Worm (Caenorhabditis elegans) whole organism, L2 larva: Measurements from ENCODE around the gene dyf-19.

Source experiments
- C34F6.9 ChIP-seq: fragments of 150-350 bp; optimal IDR thresholded peaks from 2 replicates; lab custom pipeline; 2014; ENCODE audit warnings: missing biosample characterization, missing genetic modification characterization
- F13H6.1 ChIP-seq: sonication (generic microtip); optimal IDR thresholded peaks from 2 replicates; lab custom pipeline; 2016; ENCODE audit warnings: missing genetic modification characterization, missing compliant biosample characterization
- R02D3.7 ChIP-seq: fragments of 150-350 bp; optimal IDR thresholded peaks from 2 replicates; lab custom pipeline; 2014; ENCODE audit warnings: missing biosample characterization, missing genetic modification characterization
- Y55F3AM.14 ChIP-seq: fragments of 200-800 bp; sonication (Bioruptor generic); optimal IDR thresholded peaks from 2 replicates; lab custom pipeline; 2018; ENCODE audit warnings: mild to moderate bottlenecking, missing genetic modification characterization, missing compliant biosample characterization
- ZK546.5 ChIP-seq: sonication (generic microtip); optimal IDR thresholded peaks from 2 replicates; lab custom pipeline; 2017; ENCODE audit warnings: missing biosample characterization, missing genetic modification characterization
- alr-1 ChIP-seq: fragments of 150-350 bp; optimal IDR thresholded peaks from 2 replicates; lab custom pipeline; 2014; ENCODE audit warnings: missing biosample characterization, missing genetic modification characterization
- aly-2 ChIP-seq: fragments of 150-350 bp; optimal IDR thresholded peaks from 2 replicates; lab custom pipeline; 2014; ENCODE audit warnings: missing biosample characterization, missing genetic modification characterization
- ama-1 ChIP-seq: fragments of 150-350 bp; optimal IDR thresholded peaks from 2 replicates; lab custom pipeline; 2018; ENCODE audit warnings: inconsistent platforms
- blmp-1 ChIP-seq: sonication (generic microtip); optimal IDR thresholded peaks from 2 replicates; lab custom pipeline; 2017; ENCODE audit warnings: missing genetic modification characterization, mild to moderate bottlenecking, missing compliant biosample characterization, antibody characterized with exemption, moderate library complexity; ENCODE audit not compliant: insufficient read depth
- ceh-16 ChIP-seq: fragments of 150-350 bp; optimal IDR thresholded peaks from 2 replicates; lab custom pipeline; 2014; ENCODE audit warnings: missing biosample characterization, missing genetic modification characterization
- ceh-82 ChIP-seq: fragments of 150-350 bp; optimal IDR thresholded peaks from 2 replicates; lab custom pipeline; 2014; ENCODE audit warnings: missing biosample characterization, missing genetic modification characterization
- dmd-4 ChIP-seq: sonication (generic microtip); optimal IDR thresholded peaks from 2 replicates; lab custom pipeline; 2017; ENCODE audit warnings: missing biosample characterization, missing genetic modification characterization
- egl-27 ChIP-seq: sonication (generic microtip); optimal IDR thresholded peaks from 3 replicates; lab custom pipeline; 2017; ENCODE audit warnings: missing biosample characterization, missing genetic modification reagents, missing genetic modification characterization
- elt-1 ChIP-seq: fragments of 150-350 bp; optimal IDR thresholded peaks from 2 replicates; lab custom pipeline; 2014; ENCODE audit warnings: missing biosample characterization, missing genetic modification characterization
- elt-3 ChIP-seq: sonication (generic microtip); optimal IDR thresholded peaks from 2 replicates; lab custom pipeline; 2017; ENCODE audit warnings: missing biosample characterization, missing genetic modification characterization
- fos-1 ChIP-seq: fragments of 150-350 bp; optimal IDR thresholded peaks from 2 replicates; lab custom pipeline; 2014; ENCODE audit warnings: missing biosample characterization, missing genetic modification characterization
- gmeb-1 ChIP-seq: fragments of 150-350 bp; optimal IDR thresholded peaks from 2 replicates; lab custom pipeline; 2014; ENCODE audit warnings: missing biosample characterization, missing genetic modification characterization
- lin-11 ChIP-seq: fragments of 150-350 bp; sonication (generic microtip); optimal IDR thresholded peaks from 2 replicates; lab custom pipeline; 2014; ENCODE audit warnings: missing biosample characterization, missing genetic modification characterization, inconsistent platforms, mixed read lengths
- lin-13 ChIP-seq: fragments of 150-350 bp; optimal IDR thresholded peaks from 2 replicates; lab custom pipeline; 2014; ENCODE audit warnings: missing biosample characterization, missing genetic modification reagents, missing genetic modification characterization
- lsy-2 ChIP-seq, 2 experiments: fragments of 150-350 bp in 1 of 2; sonication (generic microtip) in 1 of 2; optimal IDR thresholded peaks; 2 replicates each; lab custom pipeline; 2014 to 2017; ENCODE audit warnings: missing biosample characterization in 2 of 2, missing genetic modification characterization in 2 of 2
- mab-5 ChIP-seq: fragments of 150-350 bp; optimal IDR thresholded peaks from 2 replicates; lab custom pipeline; 2014; ENCODE audit warnings: missing biosample characterization, missing genetic modification characterization
- mbf-1 ChIP-seq: sonication (generic microtip); optimal IDR thresholded peaks from 2 replicates; lab custom pipeline; 2017; ENCODE audit warnings: missing biosample characterization, missing genetic modification characterization
- mdl-1 ChIP-seq, 2 experiments: fragments of 150-350 bp in 1 of 2; sonication (generic microtip) in 1 of 2; optimal IDR thresholded peaks; 2 replicates each; lab custom pipeline; 2017; ENCODE audit warnings: missing biosample characterization in 2 of 2, missing genetic modification characterization in 2 of 2
- nhr-10 ChIP-seq: sonication (generic microtip); optimal IDR thresholded peaks from 2 replicates; lab custom pipeline; 2017; ENCODE audit warnings: missing biosample characterization, missing genetic modification characterization
- nhr-11 ChIP-seq: fragments of 150-350 bp; optimal IDR thresholded peaks from 2 replicates; lab custom pipeline; 2014; ENCODE audit warnings: missing biosample characterization, missing genetic modification characterization
- nhr-12 ChIP-seq: fragments of 150-350 bp; optimal IDR thresholded peaks from 2 replicates; lab custom pipeline; 2014; ENCODE audit warnings: missing biosample characterization, missing genetic modification characterization
- nhr-129 ChIP-seq: fragments of 150-350 bp; optimal IDR thresholded peaks from 2 replicates; lab custom pipeline; 2014; ENCODE audit warnings: missing biosample characterization, missing genetic modification characterization
- nhr-21 ChIP-seq: fragments of 150-350 bp; optimal IDR thresholded peaks from 2 replicates; lab custom pipeline; 2014; ENCODE audit warnings: missing biosample characterization, missing genetic modification characterization
- nhr-23 ChIP-seq: fragments of 150-350 bp; optimal IDR thresholded peaks from 2 replicates; lab custom pipeline; 2014; ENCODE audit warnings: missing biosample characterization, missing genetic modification reagents, missing genetic modification characterization
- nhr-237 ChIP-seq: fragments of 150-350 bp; optimal IDR thresholded peaks from 2 replicates; lab custom pipeline; 2014; ENCODE audit warnings: missing biosample characterization, missing genetic modification characterization
- nhr-25 ChIP-seq: fragments of 150-350 bp; sonication (generic microtip); optimal IDR thresholded peaks from 3 replicates; lab custom pipeline; 2014; ENCODE audit warnings: missing biosample characterization, missing genetic modification characterization
- nhr-6 ChIP-seq: fragments of 150-350 bp; optimal IDR thresholded peaks from 2 replicates; lab custom pipeline; 2014; ENCODE audit warnings: missing biosample characterization, missing genetic modification characterization
- nhr-77 ChIP-seq: fragments of 150-350 bp; optimal IDR thresholded peaks from 2 replicates; lab custom pipeline; 2014; ENCODE audit warnings: missing biosample characterization, missing genetic modification characterization
- peb-1 ChIP-seq: fragments of 150-350 bp; optimal IDR thresholded peaks from 2 replicates; lab custom pipeline; 2014; ENCODE audit warnings: missing biosample characterization, missing genetic modification characterization
- sem-4 ChIP-seq: fragments of 150-350 bp; optimal IDR thresholded peaks from 2 replicates; lab custom pipeline; 2014; ENCODE audit warnings: missing biosample characterization, missing genetic modification reagents, missing genetic modification characterization
- sma-3 ChIP-seq: sonication (generic microtip); optimal IDR thresholded peaks from 2 replicates; lab custom pipeline; 2016; ENCODE audit warnings: missing genetic modification reagents, missing genetic modification characterization, missing compliant biosample characterization
- sma-9 ChIP-seq, 2 experiments: fragments of 150-350 bp in 1 of 2; sonication (generic microtip) in 1 of 2; optimal IDR thresholded peaks; 2 replicates each; lab custom pipeline; 2014 to 2016; ENCODE audit warnings: missing genetic modification characterization in 2 of 2, mild to moderate bottlenecking in 1 of 2, missing biosample characterization in 1 of 2, missing compliant biosample characterization in 1 of 2, missing genetic modification reagents in 1 of 2, moderate library complexity in 1 of 2
- unc-55 ChIP-seq: fragments of 150-350 bp; sonication (generic microtip); optimal IDR thresholded peaks from 3 replicates; lab custom pipeline; 2014; ENCODE audit warnings: missing biosample characterization, missing genetic modification reagents, missing genetic modification characterization
- unc-62 ChIP-seq: fragments of 150-350 bp; optimal IDR thresholded peaks from 2 replicates; lab custom pipeline; 2014; ENCODE audit warnings: missing biosample characterization, missing genetic modification reagents, missing genetic modification characterization
- zag-1 ChIP-seq: fragments of 150-350 bp; optimal IDR thresholded peaks from 2 replicates; lab custom pipeline; 2014; ENCODE audit warnings: missing biosample characterization, missing genetic modification characterization
- ztf-11 ChIP-seq: sonication (generic microtip); optimal IDR thresholded peaks from 2 replicates; lab custom pipeline; 2017; ENCODE audit warnings: missing biosample characterization, missing genetic modification characterization
- ztf-4 ChIP-seq: fragments of 150-350 bp; optimal IDR thresholded peaks from 2 replicates; lab custom pipeline; 2014; ENCODE audit warnings: missing biosample characterization, missing genetic modification characterization

The dyf-19 gene

ce11 chrV:19610118-19610707, 14.6 kb upstream of the dyf-19 start:
- TF ChIP-seq Y55F3AM.14 (GFP tag; lab: Kevin White, UChicago), result peak; percentile 27
- TF ChIP-seq nhr-21 (tag; lab: Kevin White, UChicago), result no peak
- no peak for TF ChIP-seq peb-1

- TF ChIP-seq nhr-21 (tag; lab: Kevin White, UChicago) (peak; percentile 11), R02D3.7 (tag; lab: Kevin White, UChicago) (no peak), fos-1 (no peak), ztf-11 (tag; lab: Kevin White, UChicago) (no peak), lin-11 (tag; lab: Kevin White, UChicago) (no peak), ama-1 (peak; percentile 21), blmp-1 (tag; lab: Kevin White, UChicago) (no peak), nhr-129 (no peak), nhr-23 (tag; lab: Kevin White, UChicago) (no peak), C34F6.9 (no peak), nhr-237 (no peak), nhr-12 (tag; lab: Kevin White, UChicago) (no peak), mab-5 (tag; lab: Kevin White, UChicago) (no peak), mbf-1 (tag; lab: Kevin White, UChicago) (no peak), Y55F3AM.14 (GFP tag; lab: Kevin White, UChicago) (peak; percentile 32), lin-13 (peak; percentile 4), unc-62 (no peak)
Observed at ce11 chrV:19611675-19612345, 13.0 kb upstream of the dyf-19 start.

DNA sequence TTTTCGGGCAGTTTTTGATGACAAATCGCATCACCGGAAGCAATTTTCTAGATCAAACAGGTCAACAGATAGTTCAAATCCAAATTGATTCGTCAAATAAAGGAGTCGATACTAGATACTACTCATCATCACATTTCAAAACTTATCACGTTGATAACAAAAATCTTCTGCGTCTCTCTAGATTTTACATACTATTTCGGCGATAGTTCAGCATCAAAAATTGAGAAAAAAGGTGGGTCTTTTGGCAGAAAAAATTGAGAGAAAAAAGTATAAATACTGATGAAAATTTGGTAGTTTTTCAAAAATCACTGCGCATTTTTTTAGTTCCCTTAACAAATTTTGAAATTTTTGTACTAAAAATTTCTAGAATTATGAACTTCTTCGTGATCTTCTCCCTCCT, 11.7 kb upstream of the dyf-19 start, which contains the start of gene nlp-26:
nlp-26 (plus strand) TSS at position 301 of the 400 bp plus-strand sequence.
- peak; percentile 14 for TF ChIP-seq nhr-25 (tag; lab: Kevin White, UChicago)
- no peak for TF ChIP-seq sem-4

DNA sequence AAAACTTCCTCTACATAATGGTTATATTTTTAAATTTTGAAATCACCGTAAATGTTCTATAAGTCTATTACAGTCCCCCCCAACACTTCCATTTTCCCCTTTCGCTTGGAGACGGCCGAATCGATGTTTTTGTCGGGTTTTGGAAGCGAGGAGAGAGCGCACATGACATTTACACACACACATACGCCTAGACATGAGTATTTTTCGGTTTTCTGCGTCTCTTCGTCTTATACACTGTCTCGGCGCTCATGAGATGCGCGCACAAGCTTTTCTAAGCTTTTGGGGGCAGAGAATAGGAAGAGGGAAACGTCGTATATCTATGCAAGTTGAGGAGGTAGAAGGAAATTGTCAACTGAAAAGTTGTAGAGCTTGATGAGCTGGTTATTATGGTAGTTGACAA, 4.8 kb upstream of the dyf-19 start:
- TF ChIP-seq lsy-2 (tag; optimal IDR thresholded peaks at IDR 0.05; lab: Kevin White, UChicago) (peak in 1 of 2 experiments; percentile 31), mab-5 (tag; lab: Kevin White, UChicago) (peak; percentile 4), nhr-129 (peak; percentile 57), nhr-21 (tag; lab: Kevin White, UChicago) (no peak)

DNA sequence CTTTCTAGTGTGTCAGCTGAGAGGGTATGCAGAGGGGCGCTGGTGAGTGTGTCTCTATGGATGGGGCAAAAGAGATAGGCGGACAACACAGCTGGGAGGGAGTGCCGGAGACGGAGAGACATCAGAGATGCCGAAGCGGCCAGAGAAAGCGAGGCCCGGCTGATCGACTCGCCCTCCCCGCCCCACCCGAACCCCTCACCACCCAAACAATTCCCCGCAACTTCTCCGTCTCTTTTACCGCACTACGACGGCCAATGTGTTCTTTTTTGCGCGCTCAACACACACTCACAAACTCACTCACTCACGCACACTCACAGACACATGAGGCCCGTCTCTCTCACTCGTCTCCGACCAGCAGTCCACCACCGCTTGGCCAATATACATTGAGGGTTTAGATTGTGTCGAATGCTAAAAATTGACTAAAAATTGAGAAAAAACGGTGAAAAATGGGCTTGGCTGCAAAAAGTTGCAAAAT, 2.4 kb upstream of the dyf-19 start, which contains the start of gene Y43F8C.3:
Y43F8C.3 (minus strand) TSS at position 187 of the 475 bp plus-strand sequence.
- TF ChIP-seq sma-9 (GFP tag; optimal IDR thresholded peaks at IDR 0.05; lab: Kevin White, UChicago) (peak; percentile 15), sma-9 (tag; optimal IDR thresholded peaks at IDR 0.05; lab: Kevin White, UChicago) (no peak), elt-3 (tag; lab: Kevin White, UChicago) (no peak), blmp-1 (tag; lab: Kevin White, UChicago) (no peak), alr-1 (tag; lab: Kevin White, UChicago) (no peak), nhr-77 (no peak), unc-62 (no peak), unc-55 (GFP tag; lab: Kevin White, UChicago) (peak; percentile 77), nhr-6 (no peak), dmd-4 (no peak), lin-13 (peak; percentile 76), F13H6.1 (tag; lab: Kevin White, UChicago) (peak; percentile 46), ceh-16 (tag; lab: Kevin White, UChicago) (peak; percentile 28), peb-1 (no peak), ztf-4 (peak; percentile 33), ama-1 (no peak), fos-1 (peak; percentile 43), gmeb-1 (peak; percentile 25), nhr-237 (no peak), mdl-1 (tag; optimal IDR thresholded peaks at IDR 0.05; lab: Kevin White, UChicago) (peak; percentile 34 to 47), elt-1 (tag; lab: Kevin White, UChicago) (no peak), mbf-1 (tag; lab: Kevin White, UChicago) (no peak), egl-27 (tag; lab: Kevin White, UChicago) (no peak), ceh-82 (no peak), aly-2 (tag; lab: Kevin White, UChicago) (no peak), R02D3.7 (tag; lab: Kevin White, UChicago) (no peak), nhr-11 (no peak), zag-1 (tag; lab: Kevin White, UChicago) (peak; percentile 63), nhr-23 (tag; lab: Kevin White, UChicago) (no peak), lin-11 (tag; lab: Kevin White, UChicago) (peak; percentile 82), mab-5 (tag; lab: Kevin White, UChicago) (peak; percentile 22), sma-3 (GFP tag; lab: Kevin White, UChicago) (no peak), nhr-10 (no peak), sem-4 (peak; percentile 10), ZK546.5 (tag; lab: Kevin White, UChicago) (no peak)
